Fruit fly (Drosophila melanogaster) whole organism, prepupa: ENCODE data around the gene Cpr65Ax1.

ENCODE experiments used
- CG10631 ChIP-seq: fragments of 200-800 bp; sonication (Bioruptor generic); optimal IDR thresholded peaks from 2 replicates; lab custom pipeline; 2016; ENCODE audit warnings: missing biosample characterization, missing genetic modification characterization
- CG11294 ChIP-seq: fragments of 200-800 bp; sonication (Bioruptor generic); IDR thresholded peaks from 2 replicates; pipeline ENCODE4 v1.3.6; 2022; ENCODE audit warnings: missing biosample characterization, missing genetic modification characterization
- CG11762 ChIP-seq: fragments of 200-800 bp; sonication (Bioruptor generic); optimal IDR thresholded peaks from 3 replicates; lab custom pipeline; 2016; ENCODE audit warnings: missing biosample characterization, missing genetic modification characterization; ENCODE audit not compliant: insufficient read depth
- CG11902 ChIP-seq: fragments of 200-800 bp; sonication (Bioruptor generic); optimal IDR thresholded peaks from 3 replicates; lab custom pipeline; 2016; ENCODE audit warnings: missing biosample characterization, missing genetic modification characterization
- CG15336 ChIP-seq: fragments of 200-800 bp; sonication (Bioruptor generic); IDR thresholded peaks from 2 replicates; pipeline ENCODE4 v1.3.6; 2022; ENCODE audit warnings: missing biosample characterization, missing genetic modification characterization
- CG16779 ChIP-seq: fragments of 200-800 bp; sonication (Bioruptor generic); optimal IDR thresholded peaks from 3 replicates; lab custom pipeline; 2017; ENCODE audit warnings: missing biosample characterization, mild to moderate bottlenecking, missing genetic modification characterization
- CG3032 ChIP-seq: fragments of 200-800 bp; optimal IDR thresholded peaks from 2 replicates; lab custom pipeline; 2019; ENCODE audit warnings: missing biosample characterization, mild to moderate bottlenecking, missing genetic modification characterization, moderate library complexity
- CG31627 ChIP-seq: fragments of 200-800 bp; sonication (Bioruptor generic); optimal IDR thresholded peaks from 3 replicates; lab custom pipeline; 2016; ENCODE audit warnings: missing biosample characterization, missing genetic modification characterization
- CG32006 ChIP-seq: fragments of 200-800 bp; sonication (Bioruptor generic); optimal IDR thresholded peaks from 3 replicates; lab custom pipeline; 2017; ENCODE audit warnings: missing biosample characterization, mild to moderate bottlenecking, missing genetic modification characterization
- CG34406 ChIP-seq: fragments of 200-800 bp; sonication (Bioruptor generic); optimal IDR thresholded peaks from 3 replicates; lab custom pipeline; 2016; ENCODE audit warnings: missing biosample characterization, missing genetic modification characterization
- CG3919 ChIP-seq: fragments of 200-800 bp; sonication (Bioruptor generic); optimal IDR thresholded peaks from 3 replicates; lab custom pipeline; 2016; ENCODE audit warnings: missing biosample characterization, missing genetic modification characterization
- CG4318 ChIP-seq: fragments of 200-800 bp; sonication (Bioruptor generic); optimal IDR thresholded peaks from 3 replicates; lab custom pipeline; 2017; ENCODE audit warnings: missing biosample characterization, mild to moderate bottlenecking, missing genetic modification characterization
- CG6163 ChIP-seq: fragments of 200-800 bp; sonication (Bioruptor generic); IDR thresholded peaks from 3 replicates; pipeline ENCODE4 v1.3.6; 2022; ENCODE audit warnings: missing biosample characterization, missing genetic modification characterization
- CG6276 ChIP-seq: fragments of 200-800 bp; sonication (Bioruptor generic); optimal IDR thresholded peaks from 2 replicates; lab custom pipeline; 2017; ENCODE audit warnings: missing biosample characterization, mild to moderate bottlenecking, missing genetic modification characterization
- CG6792 ChIP-seq: fragments of 200-800 bp; sonication (Bioruptor generic); optimal IDR thresholded peaks from 3 replicates; lab custom pipeline; 2016; ENCODE audit warnings: missing biosample characterization, missing genetic modification characterization
- CG6808 ChIP-seq: fragments of 200-800 bp; sonication (Bioruptor generic); optimal IDR thresholded peaks from 3 replicates; lab custom pipeline; 2017; ENCODE audit warnings: missing biosample characterization, missing genetic modification characterization, mild to moderate bottlenecking, moderate library complexity, missing genetic modification reagents
- CG7368 ChIP-seq: fragments of 200-800 bp; sonication (Bioruptor generic); optimal IDR thresholded peaks from 3 replicates; lab custom pipeline; 2016; ENCODE audit warnings: missing biosample characterization, missing genetic modification characterization
- CG8632 ChIP-seq: fragments of 200-800 bp; sonication (Bioruptor generic); optimal IDR thresholded peaks from 3 replicates; lab custom pipeline; 2016; ENCODE audit warnings: missing biosample characterization, missing genetic modification characterization
- CG9139 ChIP-seq: fragments of 200-800 bp; sonication (Bioruptor generic); optimal IDR thresholded peaks from 3 replicates; lab custom pipeline; 2017; ENCODE audit warnings: missing biosample characterization, mild to moderate bottlenecking, missing genetic modification characterization
- Eip75B ChIP-seq: fragments of 200-800 bp; sonication (Bioruptor generic); optimal IDR thresholded peaks from 3 replicates; lab custom pipeline; 2016; ENCODE audit warnings: missing biosample characterization, missing genetic modification characterization
- Eip78C ChIP-seq: fragments of 200-800 bp; sonication (Bioruptor generic); peaks from one replicate; lab custom pipeline; 2016; ENCODE audit warnings: missing biosample characterization, missing genetic modification characterization
- Eip93F ChIP-seq: fragments of 200-800 bp; sonication (Bioruptor generic); optimal IDR thresholded peaks from 2 replicates; lab custom pipeline; 2016; ENCODE audit warnings: missing biosample characterization, mild to moderate bottlenecking, missing genetic modification characterization
- Ets21C ChIP-seq: fragments of 200-800 bp; sonication (Bioruptor generic); optimal IDR thresholded peaks from 3 replicates; lab custom pipeline; 2016; ENCODE audit warnings: missing biosample characterization, missing genetic modification characterization
- Gug ChIP-seq: fragments of 200-800 bp; sonication (Bioruptor generic); IDR thresholded peaks from 2 replicates; pipeline ENCODE4 v1.3.6; 2022; ENCODE audit warnings: missing biosample characterization, missing genetic modification characterization
- Hr38 ChIP-seq: sonication (Bioruptor generic); optimal IDR thresholded peaks from 2 replicates; lab custom pipeline; 2016; ENCODE audit warnings: missing biosample characterization, missing genetic modification characterization
- Hr39 ChIP-seq: fragments of 200-800 bp; sonication (Bioruptor generic); optimal IDR thresholded peaks from 2 replicates; lab custom pipeline; 2016; ENCODE audit warnings: missing biosample characterization, missing genetic modification characterization
- Met ChIP-seq: fragments of 200-800 bp; sonication (Bioruptor generic); optimal IDR thresholded peaks from 3 replicates; lab custom pipeline; 2016; ENCODE audit warnings: missing biosample characterization, missing genetic modification characterization
- OdsH ChIP-seq: fragments of 200-800 bp; sonication (Bioruptor generic); optimal IDR thresholded peaks from 3 replicates; lab custom pipeline; 2016; ENCODE audit warnings: missing biosample characterization, missing genetic modification characterization
- Smox ChIP-seq: fragments of 200-800 bp; sonication (Bioruptor generic); optimal IDR thresholded peaks from 3 replicates; lab custom pipeline; 2016; ENCODE audit warnings: missing biosample characterization, missing genetic modification characterization
- Sox102F ChIP-seq: fragments of 200-800 bp; sonication (Bioruptor generic); optimal IDR thresholded peaks from 2 replicates; lab custom pipeline; 2016; ENCODE audit warnings: missing biosample characterization, mild to moderate bottlenecking, missing genetic modification characterization
- Sox14 ChIP-seq: fragments of 200-800 bp; sonication (Bioruptor generic); optimal IDR thresholded peaks from 3 replicates; lab custom pipeline; 2016; ENCODE audit warnings: missing biosample characterization, missing genetic modification characterization
- Sox15 ChIP-seq: fragments of 200-800 bp; sonication (Bioruptor generic); optimal IDR thresholded peaks from 3 replicates; lab custom pipeline; 2016; ENCODE audit warnings: missing biosample characterization, missing genetic modification characterization
- achi ChIP-seq: fragments of 200-800 bp; sonication (Bioruptor generic); optimal IDR thresholded peaks from 3 replicates; lab custom pipeline; 2016; ENCODE audit warnings: missing biosample characterization, missing genetic modification characterization
- cyc ChIP-seq: fragments of 200-800 bp; sonication (Bioruptor generic); optimal IDR thresholded peaks from 3 replicates; lab custom pipeline; 2016; ENCODE audit warnings: missing biosample characterization, missing genetic modification characterization
- dac ChIP-seq: fragments of 200-800 bp; sonication (Bioruptor generic); optimal IDR thresholded peaks from 2 replicates; lab custom pipeline; 2017; ENCODE audit warnings: missing biosample characterization, mild to moderate bottlenecking, missing genetic modification characterization
- esn ChIP-seq: fragments of 200-800 bp; sonication (Bioruptor generic); optimal IDR thresholded peaks from 2 replicates; lab custom pipeline; 2016; ENCODE audit warnings: missing biosample characterization, mild to moderate bottlenecking, missing genetic modification characterization, moderate library complexity
- fd85E ChIP-seq: fragments of 200-800 bp; sonication (Bioruptor generic); optimal IDR thresholded peaks from 3 replicates; lab custom pipeline; 2016; ENCODE audit warnings: missing biosample characterization, missing genetic modification characterization
- fkh ChIP-seq: fragments of 200-800 bp; sonication (Bioruptor generic); optimal IDR thresholded peaks from 3 replicates; lab custom pipeline; 2017; ENCODE audit warnings: missing biosample characterization, mild to moderate bottlenecking, missing genetic modification characterization, moderate library complexity
- lz ChIP-seq: fragments of 200-800 bp; sonication (Bioruptor generic); optimal IDR thresholded peaks from 3 replicates; lab custom pipeline; 2016; ENCODE audit warnings: missing biosample characterization, missing genetic modification characterization
- pdm3 ChIP-seq: fragments of 200-800 bp; sonication (Bioruptor generic); optimal IDR thresholded peaks from 3 replicates; lab custom pipeline; 2016; ENCODE audit warnings: missing biosample characterization, missing genetic modification characterization
- spab ChIP-seq: fragments of 200-800 bp; sonication (Bioruptor generic); optimal IDR thresholded peaks from 2 replicates; lab custom pipeline; 2017; ENCODE audit warnings: missing biosample characterization, mild to moderate bottlenecking, missing genetic modification characterization, missing genetic modification reagents
- ss ChIP-seq, 2 experiments: fragments of 200-800 bp; sonication (Bioruptor generic); optimal IDR thresholded peaks; 2 replicates in 1 of 2; 3 replicates in 1 of 2; lab custom pipeline; 2017 to 2018; ENCODE audit warnings: mild to moderate bottlenecking in 2 of 2, missing biosample characterization in 2 of 2, missing genetic modification characterization in 2 of 2, moderate library complexity in 1 of 2
- svp ChIP-seq: fragments of 200-800 bp; sonication (Bioruptor generic); peaks from one replicate; lab custom pipeline; 2016; ENCODE audit warnings: missing biosample characterization, missing genetic modification characterization
- topi ChIP-seq: fragments of 200-800 bp; sonication (Bioruptor generic); optimal IDR thresholded peaks from 3 replicates; lab custom pipeline; 2016; ENCODE audit warnings: missing biosample characterization, missing genetic modification characterization
- vri ChIP-seq: fragments of 200-800 bp; sonication (Bioruptor generic); optimal IDR thresholded peaks from 3 replicates; lab custom pipeline; 2016; ENCODE audit warnings: missing biosample characterization, mild to moderate bottlenecking, missing genetic modification characterization

The Cpr65Ax1 gene

dm6 chr3L:6192822-6193555, 45.2 kb upstream of the Cpr65Ax1 start, which contains the start of the genes Sf3b6 and Tnpo (continued):
- TF ChIP-seq CG11902 (GFP tag; lab: Kevin White, UChicago) (peak; percentile 81), dac (GFP tag; lab: Kevin White, UChicago) (peak; percentile 35), Sox14 (GFP tag; lab: Kevin White, UChicago) (peak; percentile 79), Eip75B (GFP tag; lab: Kevin White, UChicago) (no peak), Eip93F (GFP tag; lab: Kevin White, UChicago) (peak; percentile 23), CG11294 (GFP tag; lab: Robert Waterston, UW) (peak; percentile 71; the same call in 1 of the 2 replicates), OdsH (GFP tag; lab: Kevin White, UChicago) (peak; percentile 86), Gug (no peak; the same call in 1 of the 2 replicates), CG3032 (tag; lab: Kevin White, UChicago) (peak; percentile 84), CG6808 (no peak), ss (GFP tag; optimal IDR thresholded peaks at IDR 0.05; lab: Kevin White, UChicago) (no peak), lz (GFP tag; lab: Kevin White, UChicago) (peak; percentile 86), Sox15 (GFP tag; lab: Kevin White, UChicago) (peak; percentile 90), topi (peak; percentile 74), CG15336 (GFP tag; lab: Robert Waterston, UW) (peak; percentile 59), CG3919 (GFP tag; lab: Kevin White, UChicago) (no peak), CG6276 (GFP tag; lab: Kevin White, UChicago) (no peak), CG11762 (GFP tag; lab: Kevin White, UChicago) (peak; percentile 29), svp (GFP tag; lab: Kevin White, UChicago) (no peak)
- TF ChIP-seq, all 60 proteins: peak for 29

- TF ChIP-seq Sox102F (GFP tag; lab: Kevin White, UChicago) (no peak), CG10631 (GFP tag; lab: Kevin White, UChicago) (peak; percentile 58), CG34406 (GFP tag; lab: Kevin White, UChicago) (peak; percentile 38), Eip75B (GFP tag; lab: Kevin White, UChicago) (no peak), CG3919 (GFP tag; lab: Kevin White, UChicago) (peak; percentile 48), Sox14 (GFP tag; lab: Kevin White, UChicago) (peak; percentile 50), vri (GFP tag; lab: Kevin White, UChicago) (no peak), fkh (GFP tag; lab: Kevin White, UChicago) (peak; percentile 89), spab (no peak), Hr38 (GFP tag; lab: Kevin White, UChicago) (no peak), CG3032 (tag; lab: Kevin White, UChicago) (peak; percentile 42), CG4318 (no peak), CG6163 (peak; percentile 66), CG6276 (GFP tag; lab: Kevin White, UChicago) (no peak), CG16779 (tag; lab: Kevin White, UChicago) (no peak), CG11294 (GFP tag; lab: Robert Waterston, UW) (no peak), Eip78C (peak; percentile 61), cyc (GFP tag; lab: Kevin White, UChicago) (peak; percentile 46), Met (peak; percentile 59), CG6792 (GFP tag; lab: Kevin White, UChicago) (peak; percentile 34), Hr39 (GFP tag; lab: Kevin White, UChicago) (peak; percentile 71), CG32006 (GFP tag; lab: Kevin White, UChicago) (peak; percentile 56), CG31627 (GFP tag; lab: Kevin White, UChicago) (peak; percentile 69), Ets21C (GFP tag; lab: Kevin White, UChicago) (peak; percentile 46), CG8632 (peak; percentile 32), esn (peak; percentile 67), Gug (peak; percentile 42), fd85E (GFP tag; lab: Kevin White, UChicago) (no peak), topi (peak; percentile 50), pdm3 (GFP tag; lab: Kevin White, UChicago) (peak; percentile 69), Eip93F (GFP tag; lab: Kevin White, UChicago) (no peak), achi (GFP tag; lab: Kevin White, UChicago) (peak; percentile 56), CG7368 (GFP tag; lab: Kevin White, UChicago) (no peak), CG9139 (GFP tag; lab: Kevin White, UChicago) (no peak), dac (GFP tag; lab: Kevin White, UChicago) (no peak), Smox (GFP tag; lab: Kevin White, UChicago) (no peak)
Observed at dm6 chr3L:6188995-6189927, 41.5 kb upstream of the Cpr65Ax1 start, which contains the start of the genes D19A and CG7386. Gene D19A (minus strand): TSS chr3L:6189123. Gene CG7386 (plus strand): TSS chr3L:6189745.
